Worm (Caenorhabditis elegans) whole organism, L4/young adult: Measurements from ENCODE around the gene gck-4.

Source experiments
- W03F9.2 ChIP-seq: fragments of 150-350 bp; optimal IDR thresholded peaks from 2 replicates; lab custom pipeline; 2014; ENCODE audit warnings: missing biosample characterization, missing genetic modification characterization
- dao-5 ChIP-seq: sonication (generic microtip); optimal IDR thresholded peaks from 2 replicates; lab custom pipeline; 2016; ENCODE audit warnings: missing genotype, missing genetic modification characterization, moderate library complexity, missing compliant biosample characterization
- him-1 ChIP-seq: sonication (generic microtip); optimal IDR thresholded peaks from 2 replicates; lab custom pipeline; 2016; ENCODE audit warnings: missing genotype, missing genetic modification reagents, missing genetic modification characterization, missing compliant biosample characterization

gck-4 gene

ce11 chrX:13730209-13730975, 53.4 kb downstream of the gck-4 start:
- TF ChIP-seq dao-5: no peak
- no peak for TF ChIP-seq him-1 (tag; lab: Kevin White, UChicago)
- no peak for TF ChIP-seq W03F9.2 (tag; lab: Kevin White, UChicago)
